Worm (Caenorhabditis elegans) whole organism, late embryonic: ENCODE results near the gene bcl-7.

ENCODE experiments used
- K09A11.1 ChIP-seq: sonication (generic microtip); optimal IDR thresholded peaks from 2 replicates; lab custom pipeline; 2017; ENCODE audit warnings: antibody characterized with exemption, mild to moderate bottlenecking, missing genetic modification characterization, missing compliant biosample characterization; ENCODE audit not compliant: insufficient read depth
- T23F11.4 ChIP-seq: fragments of 200-800 bp; sonication (Bioruptor generic); optimal IDR thresholded peaks from 2 replicates; lab custom pipeline; 2018; ENCODE audit warnings: mild to moderate bottlenecking, missing genetic modification characterization, missing compliant biosample characterization
- ahr-1 ChIP-seq: sonication (generic microtip); optimal IDR thresholded peaks from 2 replicates; lab custom pipeline; 2016; ENCODE audit warnings: missing genetic modification characterization, missing compliant biosample characterization
- ama-1 ChIP-seq: fragments of 150-350 bp; optimal IDR thresholded peaks from 2 replicates; lab custom pipeline; 2014
- ceh-18 ChIP-seq: sonication (generic microtip); optimal IDR thresholded peaks from 2 replicates; lab custom pipeline; 2016; ENCODE audit warnings: missing genetic modification characterization, missing compliant biosample characterization
- ceh-19 ChIP-seq: fragments of 200-800 bp; sonication (Bioruptor generic); optimal IDR thresholded peaks from 2 replicates; lab custom pipeline; 2018; ENCODE audit warnings: mild to moderate bottlenecking, missing genetic modification characterization, missing compliant biosample characterization
- ceh-30 ChIP-seq: fragments of 150-350 bp; optimal IDR thresholded peaks from 2 replicates; lab custom pipeline; 2014; ENCODE audit warnings: missing biosample characterization, missing genetic modification characterization
- ceh-6 ChIP-seq: fragments of 200-800 bp; sonication (Bioruptor generic); optimal IDR thresholded peaks from 2 replicates; lab custom pipeline; 2018; ENCODE audit warnings: mild to moderate bottlenecking, missing genetic modification characterization, missing compliant biosample characterization
- dmd-4 ChIP-seq: sonication (generic microtip); optimal IDR thresholded peaks from 2 replicates; lab custom pipeline; 2016; ENCODE audit warnings: borderline replicate concordance, missing genetic modification characterization, missing compliant biosample characterization
- dve-1 ChIP-seq: sonication (generic microtip); optimal IDR thresholded peaks from 2 replicates; lab custom pipeline; 2017; ENCODE audit warnings: antibody characterized with exemption, mild to moderate bottlenecking, missing genetic modification characterization, missing compliant biosample characterization
- elt-2 ChIP-seq: sonication (generic microtip); optimal IDR thresholded peaks from 2 replicates; lab custom pipeline; 2016; ENCODE audit warnings: missing genetic modification reagents, missing genetic modification characterization, missing compliant biosample characterization
- elt-4 ChIP-seq: sonication (generic microtip); optimal IDR thresholded peaks from 2 replicates; lab custom pipeline; 2016; ENCODE audit warnings: missing genetic modification characterization, missing compliant biosample characterization
- ets-4 ChIP-seq: sonication (generic microtip); optimal IDR thresholded peaks from 2 replicates; lab custom pipeline; 2016; ENCODE audit warnings: missing genetic modification characterization, missing compliant biosample characterization
- hlh-13 ChIP-seq: fragments of 200-800 bp; sonication (Bioruptor generic); optimal IDR thresholded peaks from 2 replicates; lab custom pipeline; 2018; ENCODE audit warnings: mild to moderate bottlenecking, missing genetic modification characterization, missing compliant biosample characterization
- hlh-15 ChIP-seq: sonication (generic microtip); optimal IDR thresholded peaks from 2 replicates; lab custom pipeline; 2016; ENCODE audit warnings: missing genetic modification characterization, missing compliant biosample characterization
- hlh-8 ChIP-seq: sonication (generic microtip); optimal IDR thresholded peaks from 2 replicates; lab custom pipeline; 2016; ENCODE audit warnings: missing genotype, missing genetic modification characterization, missing compliant biosample characterization
- lim-6 ChIP-seq: sonication (generic microtip); optimal IDR thresholded peaks from 2 replicates; lab custom pipeline; 2016; ENCODE audit warnings: missing genetic modification characterization, missing compliant biosample characterization
- madf-2 ChIP-seq: sonication (generic microtip); optimal IDR thresholded peaks from 2 replicates; lab custom pipeline; 2017; ENCODE audit warnings: missing genetic modification characterization, missing compliant biosample characterization
- nfya-1 ChIP-seq: sonication (generic microtip); optimal IDR thresholded peaks from 2 replicates; lab custom pipeline; 2017; ENCODE audit warnings: missing genetic modification characterization, mild to moderate bottlenecking, missing compliant biosample characterization, antibody characterized with exemption, moderate library complexity
- npax-4 ChIP-seq: sonication (generic microtip); optimal IDR thresholded peaks from 2 replicates; lab custom pipeline; 2016; ENCODE audit warnings: missing genetic modification characterization, missing compliant biosample characterization
- odd-2 ChIP-seq: sonication (generic microtip); optimal IDR thresholded peaks from 2 replicates; lab custom pipeline; 2017; ENCODE audit warnings: antibody characterized with exemption, mild to moderate bottlenecking, missing genetic modification characterization, missing compliant biosample characterization
- pag-3 ChIP-seq: sonication (generic microtip); optimal IDR thresholded peaks from 2 replicates; lab custom pipeline; 2016; ENCODE audit warnings: missing compliant biosample characterization, missing genetic modification characterization, borderline replicate concordance
- pat-9 ChIP-seq: fragments of 200-800 bp; sonication (Bioruptor generic); optimal IDR thresholded peaks from 2 replicates; lab custom pipeline; 2018; ENCODE audit warnings: mild to moderate bottlenecking, missing genetic modification characterization, moderate library complexity, missing compliant biosample characterization
- pax-1 ChIP-seq: fragments of 150-350 bp; optimal IDR thresholded peaks from 2 replicates; lab custom pipeline; 2014; ENCODE audit warnings: missing biosample characterization, missing genetic modification characterization
- pqm-1 ChIP-seq: sonication (generic microtip); optimal IDR thresholded peaks from 2 replicates; lab custom pipeline; 2016; ENCODE audit warnings: missing genetic modification characterization, missing compliant biosample characterization
- pros-1 ChIP-seq: fragments of 150-350 bp; optimal IDR thresholded peaks from 2 replicates; lab custom pipeline; 2014; ENCODE audit warnings: missing biosample characterization, missing genetic modification reagents, missing genetic modification characterization
- ref-2 ChIP-seq: sonication (generic microtip); optimal IDR thresholded peaks from 2 replicates; lab custom pipeline; 2016; ENCODE audit warnings: missing genetic modification characterization, missing compliant biosample characterization
- tbx-2 ChIP-seq: sonication (generic microtip); optimal IDR thresholded peaks from 2 replicates; lab custom pipeline; 2016; ENCODE audit warnings: missing genetic modification characterization, missing compliant biosample characterization
- tbx-7 ChIP-seq: sonication (generic microtip); optimal IDR thresholded peaks from 2 replicates; lab custom pipeline; 2016; ENCODE audit warnings: missing genotype, missing genetic modification characterization, missing compliant biosample characterization
- ttx-3 ChIP-seq: sonication (generic microtip); optimal IDR thresholded peaks from 2 replicates; lab custom pipeline; 2016; ENCODE audit warnings: missing genetic modification reagents, missing genetic modification characterization, missing compliant biosample characterization
- unc-3 ChIP-seq, 2 experiments: fragments of 200-800 bp in 1 of 2; sonication (Bioruptor generic) in 1 of 2; sonication (generic microtip) in 1 of 2; conservative IDR thresholded peaks in 1 of 2; optimal IDR thresholded peaks in 1 of 2; 2 replicates each; pipeline versions ENCODE4 v1.3.6 to Lab custom; 2016 to 2022; ENCODE audit warnings: missing compliant biosample characterization in 2 of 2, missing genetic modification characterization in 2 of 2, missing genetic modification reagents in 1 of 2
- unc-42 ChIP-seq: sonication (generic microtip); optimal IDR thresholded peaks from 2 replicates; lab custom pipeline; 2016; ENCODE audit warnings: missing genotype, missing genetic modification characterization, missing compliant biosample characterization
- unc-55 ChIP-seq: sonication (generic microtip); optimal IDR thresholded peaks from 2 replicates; lab custom pipeline; 2017; ENCODE audit warnings: missing biosample characterization, missing genetic modification reagents, missing genetic modification characterization
- ztf-16 ChIP-seq: sonication (generic microtip); optimal IDR thresholded peaks from 2 replicates; lab custom pipeline; 2017; ENCODE audit warnings: missing genetic modification characterization, missing compliant biosample characterization

Gene bcl-7

ce11 chrIII:5965368-5965767 lies 39.5 kb downstream of the bcl-7 start:
- TF ChIP-seq elt-2 (tag; lab: Kevin White, UChicago) (no peak), pag-3 (tag; lab: Kevin White, UChicago) (no peak), pqm-1 (tag; lab: Kevin White, UChicago) (no peak), hlh-8 (tag; lab: Kevin White, UChicago) (no peak)

- no peak for TF ChIP-seq K09A11.1 (tag; lab: Kevin White, UChicago)
- TF ChIP-seq ceh-6 (GFP tag; lab: Kevin White, UChicago): no peak
- TF ChIP-seq ceh-19 (GFP tag; lab: Kevin White, UChicago): no peak
- TF ChIP-seq hlh-8 (tag; lab: Kevin White, UChicago): no peak
- TF ChIP-seq pax-1 (tag; lab: Kevin White, UChicago): no peak
- TF ChIP-seq elt-2 (tag; lab: Kevin White, UChicago): peak; percentile 12
- no peak for TF ChIP-seq ceh-18 (tag; lab: Kevin White, UChicago)
These were observed 40.1 kb downstream of the bcl-7 start, which contains the start of gene dct-6 for ce11 chrIII:5965839-5966463. Gene dct-6, plus strand, starts transcription at chrIII:5966413.

- TF ChIP-seq tbx-7 (tag; lab: Kevin White, UChicago): no peak
- TF ChIP-seq hlh-13 (GFP tag; lab: Kevin White, UChicago): no peak
- TF ChIP-seq unc-3 (GFP tag; conservative IDR thresholded peaks at IDR 0.05; lab: Robert Waterston, UW): no peak
- TF ChIP-seq unc-3 (tag; optimal IDR thresholded peaks at IDR 0.05; lab: Kevin White, UChicago): no peak
- no peak for TF ChIP-seq dve-1 (tag; lab: Kevin White, UChicago)
- no peak for TF ChIP-seq unc-42 (tag; lab: Kevin White, UChicago)
- no peak for TF ChIP-seq pros-1 (tag; lab: Kevin White, UChicago)
- TF ChIP-seq T23F11.4 (GFP tag; lab: Kevin White, UChicago): no peak
- TF ChIP-seq pax-1 (tag; lab: Kevin White, UChicago): no peak
- TF ChIP-seq npax-4 (tag; lab: Kevin White, UChicago): no peak
- TF ChIP-seq ztf-16: no peak
- TF ChIP-seq dmd-4 (tag; lab: Kevin White, UChicago): no peak
- no peak for TF ChIP-seq ceh-6 (GFP tag; lab: Kevin White, UChicago)
- no peak for TF ChIP-seq elt-4 (tag; lab: Kevin White, UChicago)
- no peak for TF ChIP-seq pat-9
- no peak for TF ChIP-seq ets-4 (tag; lab: Kevin White, UChicago)
- no peak for TF ChIP-seq madf-2 (tag; lab: Kevin White, UChicago)
- TF ChIP-seq, all 69 proteins: peak for 0
These were observed 41.8 kb downstream of the bcl-7 start for ce11 chrIII:5967640-5968039.

ce11 chrIII:5975005-5975730 lies 49.3 kb downstream of the bcl-7 start, which contains the start of gene mlp-1:
Gene mlp-1, minus strand, starts transcription at chrIII:5975055.
- TF ChIP-seq ttx-3 (tag; lab: Kevin White, UChicago): no peak
- TF ChIP-seq ceh-30 (tag; lab: Kevin White, UChicago): no peak
- TF ChIP-seq odd-2 (tag; lab: Kevin White, UChicago): no peak
- TF ChIP-seq hlh-15 (tag; lab: Kevin White, UChicago): no peak
- no peak for TF ChIP-seq tbx-2 (tag; lab: Kevin White, UChicago)
- no peak for TF ChIP-seq unc-55 (GFP tag; lab: Kevin White, UChicago)
- no peak for TF ChIP-seq lim-6
- no peak for TF ChIP-seq madf-2 (tag; lab: Kevin White, UChicago)
- TF ChIP-seq, all 69 proteins: peak for 0

ce11 chrIII:5976021-5976420 lies 50.1 kb downstream of the bcl-7 start:
- TF ChIP-seq nfya-1 (no peak), ama-1 (no peak), ref-2 (tag; lab: Kevin White, UChicago) (peak; percentile 1), hlh-8 (tag; lab: Kevin White, UChicago) (peak; percentile 64), ahr-1 (tag; lab: Kevin White, UChicago) (no peak)
- TF ChIP-seq, all 69 proteins: peak for 2
